Fruit fly (Drosophila melanogaster): ENCODE data around the gene Pi3K92E.

Pi3K92E gene

dm6 chr3R:20587630-20588479, 46.7 kb downstream of the Pi3K92E start, which contains the start of gene Septin2 (continued):
- peak; percentile 84 for TF ChIP-seq Hsf (GFP tag; optimal IDR thresholded peaks at IDR 0.05)
- peak; percentile 66 for TF ChIP-seq lilli (GFP tag; optimal IDR thresholded peaks at IDR 0.05)
- peak; percentile 77 for TF ChIP-seq CG17385 (GFP tag; optimal IDR thresholded peaks at IDR 0.05)
- peak; percentile 86 for TF ChIP-seq CG8924 (tag; optimal IDR thresholded peaks at IDR 0.05)
- peak; percentile 37 for TF ChIP-seq CG8290 (GFP tag; optimal IDR thresholded peaks at IDR 0.05)
- peak in 1 of 2 experiments; percentile 61 for TF ChIP-seq CG8290 (tag; optimal IDR thresholded peaks at IDR 0.05)
- peak; percentile 82 for TF ChIP-seq org-1 (GFP tag; optimal IDR thresholded peaks at IDR 0.05)
- no peak for TF ChIP-seq pita (GFP tag; optimal IDR thresholded peaks at IDR 0.05)
- TF ChIP-seq croc (GFP tag; conservative IDR thresholded peaks at IDR 0.05): peak; percentile 57; the same call in 1 of the 3 replicates
- no peak for TF ChIP-seq pan (optimal IDR thresholded peaks at IDR 0.05)
- TF ChIP-seq pan (GFP tag; optimal IDR thresholded peaks at IDR 0.05 in 1 of 2, IDR thresholded peaks at IDR 0.05 in 1 of 2): peak in 1 of 2 experiments; percentile 68
- TF ChIP-seq CG7963 (GFP tag; IDR thresholded peaks at IDR 0.05; ENCODE audit: partially characterized antibody): peak; percentile 21; the same call in 1 of the 3 replicates
- TF ChIP-seq E2f1 (GFP tag; IDR thresholded peaks at IDR 0.05): peak; percentile 52
- peak; percentile 17 for TF ChIP-seq Myb (GFP tag; optimal IDR thresholded peaks at IDR 0.05)
- TF ChIP-seq Fer2 (tag; optimal IDR thresholded peaks at IDR 0.05): no peak
- no peak for TF ChIP-seq fru (optimal IDR thresholded peaks at IDR 0.05)
- TF ChIP-seq CG5953 (GFP tag; IDR thresholded peaks at IDR 0.05): 0 out of 2 replicates have a peak, but pooled peaks have one; percentile 13
- no peak for TF ChIP-seq Lim3 (GFP tag; IDR thresholded peaks at IDR 0.05)
- no peak for TF ChIP-seq bbx (GFP tag; IDR thresholded peaks at IDR 0.05; ENCODE audit: partially characterized antibody)
- TF ChIP-seq CG3726 (GFP tag; IDR thresholded peaks at IDR 0.05): no peak
- TF ChIP-seq Rfx (GFP tag; IDR thresholded peaks at IDR 0.05): peak; percentile 29; the same call in 1 of the 2 replicates
- peak; percentile 52 for TF ChIP-seq CG2120 (GFP tag; optimal IDR thresholded peaks at IDR 0.05)
- no peak for TF ChIP-seq CG7928 (GFP tag; optimal IDR thresholded peaks at IDR 0.05)
- peak; percentile 71 for TF ChIP-seq gsb-n (tag; optimal IDR thresholded peaks at IDR 0.05)
- no peak for TF ChIP-seq CG3847 (GFP tag; IDR thresholded peaks at IDR 0.05)
- TF ChIP-seq CkIIα-i1 (GFP tag; IDR thresholded peaks at IDR 0.05): 0 out of 2 replicates have a peak, but pooled peaks have one; percentile 11
- TF ChIP-seq ash1 (GFP tag; optimal IDR thresholded peaks at IDR 0.05): no peak
- TF ChIP-seq CG11093 (GFP tag; IDR thresholded peaks at IDR 0.05): peak; percentile 31; the same call in 1 of the 3 replicates
- 0 out of 2 replicates have a peak, but pooled peaks have one; percentile 24 for TF ChIP-seq CG9215 (GFP tag; IDR thresholded peaks at IDR 0.05)
- no peak for TF ChIP-seq Usf (GFP tag; optimal IDR thresholded peaks at IDR 0.05)
- TF ChIP-seq her (GFP tag; optimal IDR thresholded peaks at IDR 0.05): no peak
- TF ChIP-seq sna (GFP tag; IDR thresholded peaks at IDR 0.05; ENCODE audit: partially characterized antibody): peak; percentile 42; the same call in 1 of the 2 replicates
- TF ChIP-seq HLH54F (GFP tag; optimal IDR thresholded peaks at IDR 0.05): peak; percentile 50
- peak; percentile 84 for TF ChIP-seq CG1529 (GFP tag; optimal IDR thresholded peaks at IDR 0.05)
- peak; percentile 89 for TF ChIP-seq CG9727 (GFP tag; optimal IDR thresholded peaks at IDR 0.05)
- peak; percentile 82 for TF ChIP-seq az2 (GFP tag; optimal IDR thresholded peaks at IDR 0.05)
- peak; percentile 42; the same call in 1 of the 3 replicates for TF ChIP-seq CG14050 (GFP tag; IDR thresholded peaks at IDR 0.05)
- no peak for TF ChIP-seq CrebB (tag; optimal IDR thresholded peaks at IDR 0.05)
- no peak for TF ChIP-seq CG7745 (tag; optimal IDR thresholded peaks at IDR 0.05)
- peak; percentile 86 for TF ChIP-seq gcm (GFP tag; optimal IDR thresholded peaks at IDR 0.05)
- peak; percentile 86 for TF ChIP-seq phol (tag; optimal IDR thresholded peaks at IDR 0.05)
- TF ChIP-seq Nf-YC (tag; optimal IDR thresholded peaks at IDR 0.05): peak; percentile 35
- no peak for TF ChIP-seq Dll (GFP tag; IDR thresholded peaks at IDR 0.05; ENCODE audit: partially characterized antibody)
- TF ChIP-seq CG17328 (GFP tag; IDR thresholded peaks at IDR 0.05): peak; percentile 54; the same call in 1 of the 2 replicates
- peak; percentile 49 for TF ChIP-seq Atf-2 (GFP tag; optimal IDR thresholded peaks at IDR 0.05)
- 0 out of 3 replicates have a peak, but pooled peaks have one; percentile 33 for TF ChIP-seq CG14860 (GFP tag; IDR thresholded peaks at IDR 0.05; ENCODE audit: partially characterized antibody)
- peak; percentile 25 for TF ChIP-seq Dp (GFP tag; optimal IDR thresholded peaks at IDR 0.05)
- TF ChIP-seq E2f2 (GFP tag; IDR thresholded peaks at IDR 0.05): peak; percentile 37; the same call in 1 of the 2 replicates
- no peak for TF ChIP-seq toy (GFP tag; IDR thresholded peaks at IDR 0.05)

All from whole organism, embryonic.